Fruit fly (Drosophila melanogaster) whole organism: ENCODE data around the gene CG14050.

Experiments
- CG8478 ChIP-seq: fragments of >200 bp; optimal IDR thresholded peaks from 2 replicates; lab custom pipeline; 2018; ENCODE audit warnings: inconsistent platforms
- Dll ChIP-seq: fragments of >200 bp; optimal IDR thresholded peaks from 2 replicates; lab custom pipeline; 2017
- EcR ChIP-seq, 2 experiments: fragments of >200 bp; optimal IDR thresholded peaks; 2 replicates each; lab custom pipeline; 2017; ENCODE audit warnings: missing biosample characterization in 2 of 2, missing genetic modification characterization in 2 of 2, missing genetic modification reagents in 2 of 2
- pan ChIP-seq: fragments of >200 bp; optimal IDR thresholded peaks from 2 replicates; lab custom pipeline; 2017
- psq ChIP-seq: fragments of >200 bp; optimal IDR thresholded peaks from 2 replicates; lab custom pipeline; 2017
- usp ChIP-seq: fragments of >200 bp; optimal IDR thresholded peaks from 2 replicates; lab custom pipeline; 2017; ENCODE audit warnings: missing biosample characterization, missing genetic modification characterization, mixed read lengths

CG14050 gene

DNA sequence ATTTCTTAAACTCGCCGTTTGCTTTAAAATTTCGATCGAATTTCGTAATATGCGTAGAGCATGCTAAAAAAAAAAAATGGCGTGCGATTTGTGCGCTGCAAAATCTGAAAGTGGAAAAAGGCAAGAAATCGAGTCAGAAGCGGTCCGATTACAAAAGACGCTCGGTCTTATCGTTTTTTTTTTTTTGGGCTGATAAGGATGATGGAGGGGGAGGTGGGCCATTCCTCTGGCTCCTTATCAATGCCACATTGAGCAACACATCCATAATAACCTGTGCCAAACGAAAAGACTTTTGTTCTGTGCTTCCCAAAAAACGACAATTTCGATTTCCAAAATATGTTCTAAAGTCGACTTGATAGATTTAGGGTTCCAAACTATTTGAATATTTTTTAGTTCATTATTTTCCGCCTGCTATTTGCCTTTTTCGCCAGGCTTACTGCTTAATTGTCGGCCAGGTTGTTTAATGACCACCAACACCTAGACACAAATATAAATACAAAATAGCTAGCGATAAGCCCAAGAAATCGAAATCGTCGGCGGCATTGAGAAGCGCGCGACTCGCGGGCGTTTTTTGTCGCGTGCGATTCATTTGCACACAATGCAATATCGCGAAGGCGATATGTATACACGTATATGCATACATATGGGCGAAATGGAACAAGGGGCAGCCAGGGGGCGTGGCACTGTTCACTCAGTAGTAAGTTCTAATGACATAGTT, 23.7 kb upstream of the CG14050 start:
- TF ChIP-seq EcR (GFP tag; optimal IDR thresholded peaks at IDR 0.05; lab: Kevin White, UChicago) = no peak
- TF ChIP-seq usp (GFP tag; lab: Kevin White, UChicago) = no peak
- no peak for TF ChIP-seq psq (lab: Kevin White, UChicago)
- TF ChIP-seq pan = no peak
- no peak for TF ChIP-seq CG8478 (lab: Kevin White, UChicago)
- no peak for TF ChIP-seq Dll (lab: Kevin White, UChicago)

DNA sequence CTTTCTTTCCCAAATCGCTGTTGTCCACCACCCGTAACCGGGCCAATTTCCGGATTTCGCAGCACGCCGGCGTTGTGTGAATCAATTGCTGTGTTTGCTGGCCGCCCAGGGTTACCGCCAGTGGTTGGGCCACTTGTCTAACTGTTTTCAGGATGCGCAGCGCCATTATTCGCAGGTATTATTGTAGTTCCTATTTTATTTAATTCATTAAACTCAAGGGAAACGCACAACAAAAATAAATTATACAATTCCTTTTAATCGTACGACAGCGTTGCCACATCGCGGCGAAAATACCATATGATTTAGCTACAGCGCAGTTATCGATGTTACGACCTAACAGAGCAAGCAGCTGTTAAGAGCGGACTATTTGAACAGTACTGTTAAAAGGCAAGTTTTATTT, 18.4 kb upstream of the CG14050 start, which contains the start of gene mRpL14:
mRpL14 (minus strand) TSS at position 280 of the 400 bp plus-strand sequence.
- no peak for TF ChIP-seq usp (GFP tag; lab: Kevin White, UChicago)
- TF ChIP-seq Dll (lab: Kevin White, UChicago) = no peak
- TF ChIP-seq CG8478 (lab: Kevin White, UChicago) = no peak
- TF ChIP-seq EcR (GFP tag; optimal IDR thresholded peaks at IDR 0.05; lab: Kevin White, UChicago) = no peak
- no peak for TF ChIP-seq psq (lab: Kevin White, UChicago)
- TF ChIP-seq pan = no peak

DNA sequence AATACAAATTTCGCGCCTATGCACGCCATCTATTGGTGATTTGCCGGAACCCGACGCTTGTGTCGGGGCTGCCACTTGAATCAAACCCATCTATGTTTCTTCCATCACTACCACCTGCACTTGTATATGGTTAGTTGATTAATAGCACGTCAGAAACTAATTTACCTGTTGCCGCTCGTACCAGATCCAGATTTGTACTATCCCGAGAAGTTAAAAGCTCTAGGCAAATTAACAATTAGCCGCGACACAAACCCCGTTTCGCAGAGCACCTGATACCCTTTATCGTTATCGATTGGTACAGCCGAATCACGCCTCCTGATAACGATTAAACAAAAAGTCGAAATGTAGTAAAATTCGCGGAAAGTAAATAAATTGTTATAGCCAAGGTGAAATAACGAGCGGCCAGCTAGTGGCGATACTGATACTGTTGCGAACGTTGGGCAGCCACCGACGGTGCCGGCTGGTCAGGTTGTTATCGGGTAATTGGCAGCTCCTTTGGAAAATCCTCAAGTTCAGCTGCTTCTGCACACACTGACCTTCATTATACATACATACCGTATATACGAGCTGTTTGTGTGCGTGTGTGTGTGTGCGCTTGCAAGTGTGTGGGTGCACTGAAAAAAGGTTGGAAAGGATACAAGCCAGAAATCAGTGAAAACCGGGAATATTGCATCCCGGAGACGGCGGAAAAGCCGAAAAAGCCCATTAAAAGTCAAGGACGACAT, 14.2 kb upstream of the CG14050 start:
- TF ChIP-seq CG8478 (lab: Kevin White, UChicago) (no peak), EcR (GFP tag; optimal IDR thresholded peaks at IDR 0.05; lab: Kevin White, UChicago) (no peak), Dll (lab: Kevin White, UChicago) (no peak), pan (no peak), psq (lab: Kevin White, UChicago) (no peak), usp (GFP tag; lab: Kevin White, UChicago) (no peak)

DNA sequence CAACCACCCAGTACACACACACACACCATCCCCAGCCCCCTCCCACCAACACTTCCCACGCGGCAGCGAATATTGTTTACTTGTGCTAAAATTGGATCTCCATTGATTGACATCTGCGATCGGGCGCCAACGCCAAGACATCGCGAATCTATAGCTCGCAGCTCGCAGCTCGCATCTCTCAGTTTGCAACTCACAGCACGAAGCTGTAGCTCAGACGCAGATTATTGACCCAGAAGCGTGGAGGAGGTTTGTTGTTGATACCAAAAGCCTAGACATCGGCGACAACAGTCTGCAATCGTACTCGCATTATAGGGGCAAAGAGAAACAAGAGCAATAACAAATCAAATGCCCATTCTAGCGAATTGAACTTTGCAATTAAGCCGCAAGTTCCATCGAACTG, 11.2 kb upstream of the CG14050 start:
- TF ChIP-seq pan (no peak), psq (lab: Kevin White, UChicago) (no peak), CG8478 (lab: Kevin White, UChicago) (no peak), EcR (GFP tag; optimal IDR thresholded peaks at IDR 0.05; lab: Kevin White, UChicago) (peak in 1 of 2 experiments; percentile 1)

DNA sequence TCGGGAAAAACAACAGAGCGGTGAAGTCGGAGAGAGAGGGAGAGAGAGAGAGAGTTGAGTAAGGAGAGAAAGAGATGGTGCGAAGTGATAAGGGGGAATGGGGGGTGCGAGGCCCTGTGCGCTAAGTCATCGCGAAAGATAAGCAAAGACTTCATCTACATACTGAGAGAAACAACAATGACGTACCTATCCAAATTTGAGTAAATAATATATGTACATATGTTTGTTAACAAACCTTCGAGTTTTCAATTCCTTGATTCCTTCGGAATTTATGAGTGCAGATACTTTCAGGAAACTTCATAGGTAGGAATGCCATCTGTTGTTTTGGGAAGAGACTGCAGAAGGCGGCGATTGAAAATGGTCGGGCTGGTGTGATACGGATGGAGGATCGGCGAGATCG, 10.4 kb upstream of the CG14050 start:
- TF ChIP-seq usp (GFP tag; lab: Kevin White, UChicago) (no peak), pan (no peak)

DNA sequence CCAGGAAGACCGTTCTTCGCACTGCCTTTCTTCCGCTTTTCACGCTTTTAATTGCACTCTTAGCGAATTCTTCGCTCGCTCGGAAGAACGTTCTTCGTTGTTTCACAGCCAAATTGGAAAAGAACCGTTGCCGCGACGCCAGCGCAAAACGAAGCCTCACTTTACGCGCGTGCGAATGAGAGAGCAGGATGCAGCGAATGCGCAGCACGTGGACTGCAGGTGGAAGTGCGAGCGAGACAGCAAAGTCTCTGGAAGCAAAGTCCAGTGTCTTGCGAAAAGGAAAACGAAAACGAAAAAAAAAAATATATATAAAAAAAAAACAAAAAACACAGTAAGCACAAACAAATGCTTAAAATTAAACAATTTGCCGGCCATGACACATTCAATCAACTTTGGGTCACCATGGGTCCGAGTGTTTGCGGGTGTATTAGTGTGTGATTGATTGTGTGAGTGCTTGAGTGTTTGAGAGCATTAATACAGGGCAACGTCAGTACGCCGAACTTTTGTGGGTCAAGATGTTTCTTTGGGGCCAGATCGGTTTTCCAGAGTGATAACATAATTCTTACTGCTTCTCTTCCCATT, 8.6 kb upstream of the CG14050 start, which contains the start of gene Ilp6:
Ilp6 (minus strand) TSS at position 103 of the 582 bp plus-strand sequence.
- TF ChIP-seq pan = no peak
- TF ChIP-seq CG8478 (lab: Kevin White, UChicago) = no peak

- TF ChIP-seq Dll (lab: Kevin White, UChicago) = no peak
These were observed 8.0 kb upstream of the CG14050 start for dm6 chrX:2334025-2334424.

dm6 chrX:2332784-2333183, 6.8 kb upstream of the CG14050 start:
- TF ChIP-seq pan = no peak
- TF ChIP-seq CG8478 (lab: Kevin White, UChicago) = no peak
- no peak for TF ChIP-seq EcR (GFP tag; optimal IDR thresholded peaks at IDR 0.05; lab: Kevin White, UChicago)
- TF ChIP-seq usp (GFP tag; lab: Kevin White, UChicago) = no peak
- TF ChIP-seq psq (lab: Kevin White, UChicago) = no peak

dm6 chrX:2329312-2329711, 3.3 kb upstream of the CG14050 start:
- TF ChIP-seq CG8478 (lab: Kevin White, UChicago) (no peak), psq (lab: Kevin White, UChicago) (no peak), usp (GFP tag; lab: Kevin White, UChicago) (no peak), Dll (lab: Kevin White, UChicago) (no peak)

dm6 chrX:2326828-2327227, 811 bp upstream of the CG14050 start, which contains the start of gene CG2854:
CG2854 (plus strand) TSS chrX:2327128.
- TF ChIP-seq usp (GFP tag; lab: Kevin White, UChicago) (no peak), psq (lab: Kevin White, UChicago) (no peak), EcR (GFP tag; optimal IDR thresholded peaks at IDR 0.05; lab: Kevin White, UChicago) (no peak), pan (no peak), Dll (lab: Kevin White, UChicago) (no peak), CG8478 (lab: Kevin White, UChicago) (no peak)

- no peak for TF ChIP-seq usp (GFP tag; lab: Kevin White, UChicago)
- TF ChIP-seq psq (lab: Kevin White, UChicago) = no peak
- no peak for TF ChIP-seq EcR (GFP tag; optimal IDR thresholded peaks at IDR 0.05; lab: Kevin White, UChicago)
These were observed 2.2 kb downstream of the CG14050 start for dm6 chrX:2323661-2324293.
